Fruit fly (Drosophila melanogaster): Measurements from ENCODE around the gene Gyc76C.

Gyc76C gene

dm6 chr3L:19807103-19807502 lies 13.7 kb upstream of the Gyc76C start, which contains the start of the genes CG14104 and Kap-alpha1 (continued):
- no peak for TF ChIP-seq en (GFP tag; optimal IDR thresholded peaks at IDR 0.05)
- TF ChIP-seq Gug (GFP tag; IDR thresholded peaks at IDR 0.05), result no peak
- no peak for TF ChIP-seq Doc2 (GFP tag; IDR thresholded peaks at IDR 0.05)
- no peak for TF ChIP-seq eve (GFP tag; optimal IDR thresholded peaks at IDR 0.05)
- peak; percentile 55 for TF ChIP-seq pzg (GFP tag; optimal IDR thresholded peaks at IDR 0.05)
- peak; percentile 71 for TF ChIP-seq Dref (GFP tag; IDR thresholded peaks at IDR 0.05)
- TF ChIP-seq Jarid2 (GFP tag; optimal IDR thresholded peaks at IDR 0.05), result no peak
- no peak for TF ChIP-seq ttk (GFP tag; IDR thresholded peaks at IDR 0.05)
- TF ChIP-seq Max (GFP tag; optimal IDR thresholded peaks at IDR 0.05), result peak; percentile 21
- TF ChIP-seq slp2 (GFP tag; optimal IDR thresholded peaks at IDR 0.05), result no peak
- TF ChIP-seq CG9876 (GFP tag; optimal IDR thresholded peaks at IDR 0.05), result no peak
- peak; percentile 15 for TF ChIP-seq HmgZ (tag; optimal IDR thresholded peaks at IDR 0.05)
- peak in 1 of 2 experiments; percentile 86 for TF ChIP-seq crp (GFP tag; optimal IDR thresholded peaks at IDR 0.05)
- TF ChIP-seq mld (GFP tag; IDR thresholded peaks at IDR 0.05; ENCODE audit: partially characterized antibody), result 0 out of 3 replicates have a peak, but pooled peaks have one; percentile 12
- no peak for TF ChIP-seq pum (GFP tag; optimal IDR thresholded peaks at IDR 0.05)
- TF ChIP-seq zfh2 (GFP tag; optimal IDR thresholded peaks at IDR 0.05), result no peak
- no peak for TF ChIP-seq psq (GFP tag; optimal IDR thresholded peaks at IDR 0.05)
- no peak for TF ChIP-seq ash1 (GFP tag; optimal IDR thresholded peaks at IDR 0.05)
- TF ChIP-seq CG13287 (GFP tag; IDR thresholded peaks at IDR 0.05; ENCODE audit: partially characterized antibody), result peak; percentile 79
- peak; percentile 57 for TF ChIP-seq CG14860 (GFP tag; IDR thresholded peaks at IDR 0.05; ENCODE audit: partially characterized antibody)
- no peak for TF ChIP-seq CG6254 (GFP tag; optimal IDR thresholded peaks at IDR 0.05)
- TF ChIP-seq grau (tag; optimal IDR thresholded peaks at IDR 0.05), result no peak
- no peak for TF ChIP-seq nerfin-1 (tag; optimal IDR thresholded peaks at IDR 0.05)
- TF ChIP-seq CG14050 (GFP tag; IDR thresholded peaks at IDR 0.05), result no peak
- peak; percentile 71 for TF ChIP-seq Scr (GFP tag; IDR thresholded peaks at IDR 0.05; ENCODE audit: partially characterized antibody)
- TF ChIP-seq CG1792 (GFP tag; optimal IDR thresholded peaks at IDR 0.05), result no peak
- no peak for TF ChIP-seq CG9215 (GFP tag; IDR thresholded peaks at IDR 0.05)
- TF ChIP-seq MBD-R2 (GFP tag; IDR thresholded peaks at IDR 0.05), result peak; percentile 88
- no peak for TF ChIP-seq lab (GFP tag; optimal IDR thresholded peaks at IDR 0.05)
- no peak for TF ChIP-seq CG4424 (GFP tag; optimal IDR thresholded peaks at IDR 0.05)
- no peak for TF ChIP-seq CG14014 (GFP tag; IDR thresholded peaks at IDR 0.05)
- TF ChIP-seq h (optimal IDR thresholded peaks at IDR 0.05), result no peak
- no peak for TF ChIP-seq CG33213 (GFP tag; optimal IDR thresholded peaks at IDR 0.05)
- no peak for TF ChIP-seq CG8359 (GFP tag; optimal IDR thresholded peaks at IDR 0.05; ENCODE audit: borderline replicate concordance)
- TF ChIP-seq CG32772 (GFP tag; IDR thresholded peaks at IDR 0.05), result no peak
- TF ChIP-seq Dbx (GFP tag; IDR thresholded peaks at IDR 0.05), result no peak
- peak; percentile 43 for TF ChIP-seq zen (tag; optimal IDR thresholded peaks at IDR 0.05)
- TF ChIP-seq tx (GFP tag; optimal IDR thresholded peaks at IDR 0.05), result no peak
- TF ChIP-seq CG31365 (tag; optimal IDR thresholded peaks at IDR 0.05), result no peak
- peak; percentile 66; the same call in 2 of the 3 replicates for TF ChIP-seq Opbp (GFP tag; IDR thresholded peaks at IDR 0.05; ENCODE audit: partially characterized antibody)
- no peak for TF ChIP-seq CG30403 (GFP tag; optimal IDR thresholded peaks at IDR 0.05)
- TF ChIP-seq vvl (GFP tag; IDR thresholded peaks at IDR 0.05), result 0 out of 2 replicates have a peak, but pooled peaks have one; percentile 20
- no peak for TF ChIP-seq CG3995 (GFP tag; optimal IDR thresholded peaks at IDR 0.05)
- TF ChIP-seq CG1647 (GFP tag; optimal IDR thresholded peaks at IDR 0.05), result no peak
- TF ChIP-seq CG12155 (GFP tag; optimal IDR thresholded peaks at IDR 0.05), result peak; percentile 9
- no peak for TF ChIP-seq Mad (GFP tag; optimal IDR thresholded peaks at IDR 0.05)
- no peak for TF ChIP-seq sens (GFP tag)
- no peak for TF ChIP-seq Bdp1 (GFP tag; optimal IDR thresholded peaks at IDR 0.05)
- peak; percentile 59 for TF ChIP-seq CG34224 (GFP tag; IDR thresholded peaks at IDR 0.05; ENCODE audit: partially characterized antibody)
- no peak for TF ChIP-seq Six4 (GFP tag; optimal IDR thresholded peaks at IDR 0.05)
- peak; percentile 64 for TF ChIP-seq Doc3 (GFP tag; IDR thresholded peaks at IDR 0.05; ENCODE audit: partially characterized antibody)
- TF ChIP-seq phol (tag; optimal IDR thresholded peaks at IDR 0.05), result peak; percentile 22
